Worm (Caenorhabditis elegans) whole organism, young adult: Measurements from ENCODE around the gene R11D1.7.

Experiments used
- B0019.2 ChIP-seq: fragments of 200-800 bp; sonication (Bioruptor generic); conservative IDR thresholded peaks from 2 replicates; pipeline ENCODE4 v1.3.6; 2022; ENCODE audit warnings: missing genetic modification reagents, missing genetic modification characterization, missing compliant biosample characterization
- B0035.1 ChIP-seq: sonication (generic microtip); optimal IDR thresholded peaks from 2 replicates; lab custom pipeline; 2016; ENCODE audit warnings: missing genetic modification characterization, mild to moderate bottlenecking, missing compliant biosample characterization, missing genotype, missing genetic modification reagents
- B0261.1 ChIP-seq: sonication (generic microtip); optimal IDR thresholded peaks from 2 replicates; lab custom pipeline; 2016; ENCODE audit warnings: mild to moderate bottlenecking, missing genetic modification characterization, moderate library complexity, missing compliant biosample characterization
- B0336.3 ChIP-seq: fragments of 200-800 bp; sonication (Bioruptor generic); IDR thresholded peaks from 2 replicates; pipeline ENCODE4 v1.3.6; 2022; ENCODE audit warnings: missing genetic modification characterization, missing compliant biosample characterization
- C17E4.6 ChIP-seq: fragments of 200-800 bp; sonication (Bioruptor generic); IDR thresholded peaks from 2 replicates; pipeline ENCODE4 v1.3.6; 2022; ENCODE audit warnings: missing genetic modification reagents, missing genetic modification characterization, missing compliant biosample characterization
- F22D6.2 ChIP-seq: sonication (generic microtip); optimal IDR thresholded peaks from 2 replicates; lab custom pipeline; 2016; ENCODE audit warnings: mild to moderate bottlenecking, missing genetic modification characterization, missing compliant biosample characterization
- F37B4.10 ChIP-seq: fragments of 200-800 bp; sonication (Bioruptor generic); IDR thresholded peaks from 2 replicates; pipeline ENCODE4 v1.3.6; 2022; ENCODE audit warnings: missing genetic modification characterization, missing compliant biosample characterization
- F52B5.7 ChIP-seq: sonication (generic microtip); optimal IDR thresholded peaks from 2 replicates; lab custom pipeline; 2016; ENCODE audit warnings: mild to moderate bottlenecking, missing genetic modification characterization, missing compliant biosample characterization
- K11D2.4 ChIP-seq: fragments of 200-800 bp; sonication (Bioruptor generic); IDR thresholded peaks from 2 replicates; pipeline ENCODE4 v1.3.6; 2022; ENCODE audit warnings: missing genetic modification reagents, missing genetic modification characterization, missing compliant biosample characterization
- K12H6.12 ChIP-seq: fragments of 200-800 bp; sonication (Bioruptor generic); optimal IDR thresholded peaks from 2 replicates; lab custom pipeline; 2018; ENCODE audit warnings: mild to moderate bottlenecking, missing genetic modification characterization, missing compliant biosample characterization
- Y53F4B.3 ChIP-seq: fragments of 200-800 bp; sonication (Bioruptor generic); IDR thresholded peaks from 2 replicates; pipeline ENCODE4 v1.3.6; 2022; ENCODE audit warnings: missing genetic modification reagents, missing genetic modification characterization, missing compliant biosample characterization
- ZK185.1 ChIP-seq: sonication (generic microtip); optimal IDR thresholded peaks from 2 replicates; lab custom pipeline; 2016; ENCODE audit warnings: mild to moderate bottlenecking, missing genetic modification characterization, missing compliant biosample characterization; ENCODE audit not compliant: poor library complexity, severe bottlenecking
- ama-1 ChIP-seq, 3 experiments: fragments of 150-350 bp in 1 of 3; sonication (generic microtip) in 2 of 3; optimal IDR thresholded peaks; 2 replicates each; lab custom pipeline; 2014 to 2018; ENCODE audit warnings: missing biosample characterization in 2 of 3, missing genetic modification characterization in 2 of 3, missing genetic modification reagents in 2 of 3
- aptf-3 ChIP-seq: fragments of 200-800 bp; sonication (Bioruptor generic); IDR thresholded peaks from 2 replicates; pipeline ENCODE4 v1.3.6; 2022; ENCODE audit warnings: missing genetic modification characterization, missing compliant biosample characterization
- athp-1 ChIP-seq: sonication (generic microtip); optimal IDR thresholded peaks from 2 replicates; lab custom pipeline; 2017; ENCODE audit warnings: mild to moderate bottlenecking, missing genetic modification characterization, missing compliant biosample characterization
- attf-3 ChIP-seq: fragments of 200-800 bp; sonication (Bioruptor generic); conservative IDR thresholded peaks from 2 replicates; pipeline ENCODE4 v1.3.6; 2022; ENCODE audit warnings: missing genetic modification reagents, missing genetic modification characterization, missing compliant biosample characterization
- cebp-1 ChIP-seq, 2 experiments: fragments of 200-800 bp in 1 of 2; sonication (Bioruptor generic) in 1 of 2; sonication (generic microtip) in 1 of 2; IDR thresholded peaks in 1 of 2; optimal IDR thresholded peaks in 1 of 2; 2 replicates each; pipeline versions ENCODE4 v1.3.6 to Lab custom; 2017 to 2022; ENCODE audit warnings: missing compliant biosample characterization in 2 of 2, missing genetic modification characterization in 2 of 2, mild to moderate bottlenecking in 1 of 2, missing genetic modification reagents in 1 of 2, moderate library complexity in 1 of 2
- die-1 ChIP-seq: sonication (generic microtip); optimal IDR thresholded peaks from 2 replicates; lab custom pipeline; 2016; ENCODE audit warnings: missing genotype, mild to moderate bottlenecking, missing genetic modification characterization, missing compliant biosample characterization
- ets-4 ChIP-seq: fragments of 200-800 bp; sonication (Bioruptor generic); optimal IDR thresholded peaks from 2 replicates; lab custom pipeline; 2018; ENCODE audit warnings: mild to moderate bottlenecking, missing genetic modification characterization, missing compliant biosample characterization
- fkh-3 ChIP-seq: sonication (generic microtip); optimal IDR thresholded peaks from 2 replicates; lab custom pipeline; 2016; ENCODE audit warnings: mild to moderate bottlenecking, missing genetic modification characterization, missing compliant biosample characterization
- gei-17 ChIP-seq: fragments of 200-800 bp; sonication (Bioruptor generic); optimal IDR thresholded peaks from 2 replicates; lab custom pipeline; 2018; ENCODE audit warnings: mild to moderate bottlenecking, missing genetic modification characterization, missing compliant biosample characterization
- lir-1 ChIP-seq: fragments of 200-800 bp; sonication (Bioruptor generic); conservative IDR thresholded peaks from 2 replicates; pipeline ENCODE4 v1.3.6; 2022; ENCODE audit warnings: missing genetic modification reagents, missing genetic modification characterization, missing compliant biosample characterization
- lsy-27 ChIP-seq: sonication (generic microtip); optimal IDR thresholded peaks from 2 replicates; lab custom pipeline; 2017; ENCODE audit warnings: missing genetic modification characterization, mild to moderate bottlenecking, missing compliant biosample characterization, antibody characterized with exemption, missing genotype, borderline replicate concordance; ENCODE audit not compliant: insufficient read depth
- madf-10 ChIP-seq: sonication (generic microtip); optimal IDR thresholded peaks from 2 replicates; lab custom pipeline; 2016; ENCODE audit warnings: mild to moderate bottlenecking, missing genetic modification characterization, missing compliant biosample characterization
- madf-3 ChIP-seq: fragments of 200-800 bp; sonication (Bioruptor generic); IDR thresholded peaks from 2 replicates; pipeline ENCODE4 v1.3.6; 2022; ENCODE audit warnings: missing genetic modification reagents, missing genetic modification characterization, missing compliant biosample characterization
- madf-8 ChIP-seq: fragments of 200-800 bp; sonication (Bioruptor generic); conservative IDR thresholded peaks from 2 replicates; pipeline ENCODE4 v1.3.6; 2022; ENCODE audit warnings: missing genetic modification reagents, missing genetic modification characterization, missing compliant biosample characterization
- mcd-1 ChIP-seq: fragments of 200-800 bp; sonication (Bioruptor generic); IDR thresholded peaks from 2 replicates; pipeline ENCODE4 v1.3.6; 2022; ENCODE audit warnings: missing genetic modification reagents, missing genetic modification characterization, missing compliant biosample characterization
- mel-28 ChIP-seq: sonication (generic microtip); optimal IDR thresholded peaks from 2 replicates; lab custom pipeline; 2016; ENCODE audit warnings: borderline replicate concordance, mild to moderate bottlenecking, missing genetic modification characterization, missing compliant biosample characterization
- nfya-2 ChIP-seq: fragments of 200-800 bp; sonication (Bioruptor generic); IDR thresholded peaks from 2 replicates; pipeline ENCODE4 v1.3.6; 2022; ENCODE audit warnings: missing genetic modification reagents, missing genetic modification characterization, missing compliant biosample characterization
- nhr-120 ChIP-seq: fragments of 200-800 bp; sonication (Bioruptor generic); IDR thresholded peaks from 2 replicates; pipeline ENCODE4 v1.3.6; 2022; ENCODE audit warnings: missing genetic modification characterization, missing compliant biosample characterization
- nhr-27 ChIP-seq: fragments of 200-800 bp; sonication (Bioruptor generic); optimal IDR thresholded peaks from 2 replicates; lab custom pipeline; 2018; ENCODE audit warnings: mild to moderate bottlenecking, missing genetic modification characterization, moderate library complexity, missing compliant biosample characterization
- nhr-80 ChIP-seq: sonication (generic microtip); optimal IDR thresholded peaks from 2 replicates; lab custom pipeline; 2016; ENCODE audit warnings: missing genetic modification characterization, missing compliant biosample characterization
- pbrm-1 ChIP-seq: fragments of 200-800 bp; sonication (Bioruptor generic); IDR thresholded peaks from 2 replicates; pipeline ENCODE4 v1.3.6; 2022; ENCODE audit warnings: missing genetic modification reagents, missing genetic modification characterization, missing compliant biosample characterization
- pha-4 ChIP-seq: fragments of 150-350 bp; sonication (generic microtip); optimal IDR thresholded peaks from 2 replicates; lab custom pipeline; 2014; ENCODE audit warnings: missing biosample characterization, missing genetic modification reagents, missing genetic modification characterization
- rpc-1 ChIP-seq, 2 experiments: fragments of 150-350 bp in 1 of 2; sonication (generic microtip) in 1 of 2; optimal IDR thresholded peaks; 2 replicates each; lab custom pipeline; 2014 to 2018; ENCODE audit warnings: missing biosample characterization in 1 of 2, missing genetic modification characterization in 1 of 2, missing genetic modification reagents in 1 of 2, missing genotype in 1 of 2
- sea-2 ChIP-seq: fragments of 200-800 bp; sonication (Bioruptor generic); IDR thresholded peaks from 2 replicates; pipeline ENCODE4 v1.3.6; 2022; ENCODE audit warnings: missing genetic modification characterization, missing compliant biosample characterization
- snpc-1.3 ChIP-seq: sonication (generic microtip); optimal IDR thresholded peaks from 2 replicates; lab custom pipeline; 2017; ENCODE audit warnings: missing genetic modification characterization, mild to moderate bottlenecking, missing compliant biosample characterization, antibody characterized with exemption, moderate library complexity, missing genotype, missing genetic modification reagents; ENCODE audit not compliant: insufficient read depth
- snpc-3.4 ChIP-seq: sonication (generic microtip); optimal IDR thresholded peaks from 2 replicates; lab custom pipeline; 2017; ENCODE audit warnings: missing genetic modification characterization, mild to moderate bottlenecking, missing compliant biosample characterization, antibody characterized with exemption, moderate library complexity, missing genotype, missing genetic modification reagents
- xnd-1 ChIP-seq: sonication (generic microtip); optimal IDR thresholded peaks from 2 replicates; lab custom pipeline; 2016; ENCODE audit warnings: missing genotype, missing genetic modification reagents, missing genetic modification characterization, missing compliant biosample characterization
- ztf-18 ChIP-seq: sonication (generic microtip); optimal IDR thresholded peaks from 2 replicates; lab custom pipeline; 2016; ENCODE audit warnings: missing genotype, mild to moderate bottlenecking, missing genetic modification characterization, missing compliant biosample characterization
- ztf-6 ChIP-seq: fragments of 200-800 bp; sonication (Bioruptor generic); IDR thresholded peaks from 2 replicates; pipeline ENCODE4 v1.3.6; 2022; ENCODE audit warnings: missing genetic modification reagents, missing genetic modification characterization, missing compliant biosample characterization

The R11D1.7 gene

ce11 chrV:12701613-12702012, 18.2 kb upstream of the R11D1.7 start:
- TF ChIP-seq lsy-27 (tag; lab: Kevin White, UChicago) (no peak), K12H6.12 (tag; lab: Kevin White, UChicago) (no peak), snpc-3.4 (tag; lab: Kevin White, UChicago) (no peak), xnd-1 (tag; lab: Kevin White, UChicago) (no peak), B0261.1 (tag; lab: Kevin White, UChicago) (no peak), athp-1 (tag; lab: Kevin White, UChicago) (no peak), ztf-18 (tag; lab: Kevin White, UChicago) (no peak), nhr-27 (no peak), mel-28 (no peak), ama-1 (optimal IDR thresholded peaks at IDR 0.05; lab: Kevin White, UChicago) (no peak), ama-1 (GFP tag; optimal IDR thresholded peaks at IDR 0.05; lab: Kevin White, UChicago) (no peak), fkh-3 (tag; lab: Kevin White, UChicago) (no peak), C17E4.6 (GFP tag; lab: Robert Waterston, UW) (no peak), F37B4.10 (no peak), sea-2 (GFP tag; lab: Robert Waterston, UW) (no peak), cebp-1 (GFP tag; IDR thresholded peaks at IDR 0.05; lab: Robert Waterston, UW) (no peak), cebp-1 (tag; optimal IDR thresholded peaks at IDR 0.05; lab: Kevin White, UChicago) (no peak), B0336.3 (GFP tag; lab: Robert Waterston, UW) (no peak)
- TF ChIP-seq, all 124 proteins: peak for 0

- TF ChIP-seq ets-4 (GFP tag; lab: Kevin White, UChicago) (no peak), F52B5.7 (tag; lab: Kevin White, UChicago) (no peak), nhr-27 (no peak), snpc-1.3 (tag; lab: Kevin White, UChicago) (no peak), madf-8 (GFP tag; lab: Robert Waterston, UW) (no peak), gei-17 (GFP tag; lab: Kevin White, UChicago) (no peak), ZK185.1 (tag; lab: Kevin White, UChicago) (no peak), B0019.2 (GFP tag; lab: Robert Waterston, UW) (no peak), die-1 (tag; lab: Kevin White, UChicago) (no peak), aptf-3 (GFP tag; lab: Robert Waterston, UW) (no peak), mcd-1 (GFP tag; lab: Robert Waterston, UW) (no peak), ztf-6 (no peak), pha-4 (tag; lab: Kevin White, UChicago) (no peak)
Observed at ce11 chrV:12704077-12704476, 15.7 kb upstream of the R11D1.7 start, which contains the start of gene R11D1.1. R11D1.1 (plus strand) TSS chrV:12704377.

ce11 chrV:12706511-12706910, 13.3 kb upstream of the R11D1.7 start:
- TF ChIP-seq F22D6.2 (tag; lab: Kevin White, UChicago): no peak
- no peak for TF ChIP-seq nfya-2 (GFP tag; lab: Robert Waterston, UW)
- TF ChIP-seq B0035.1 (tag; lab: Kevin White, UChicago): no peak
- no peak for TF ChIP-seq nhr-120 (GFP tag; lab: Robert Waterston, UW)
- TF ChIP-seq rpc-1 (optimal IDR thresholded peaks at IDR 0.05; lab: Kevin White, UChicago): no peak
- no peak for TF ChIP-seq rpc-1 (tag; optimal IDR thresholded peaks at IDR 0.05; lab: Kevin White, UChicago)
- no peak for TF ChIP-seq pha-4 (tag; lab: Kevin White, UChicago)
- TF ChIP-seq attf-3 (GFP tag; lab: Robert Waterston, UW): no peak
- no peak for TF ChIP-seq K11D2.4
- no peak for TF ChIP-seq madf-10 (tag; lab: Kevin White, UChicago)
- TF ChIP-seq B0019.2 (GFP tag; lab: Robert Waterston, UW): no peak
- no peak for TF ChIP-seq pbrm-1 (GFP tag; lab: Robert Waterston, UW)
- no peak for TF ChIP-seq nhr-80 (tag; lab: Kevin White, UChicago)
- no peak for TF ChIP-seq xnd-1 (tag; lab: Kevin White, UChicago)
- TF ChIP-seq lir-1 (GFP tag; lab: Robert Waterston, UW): no peak
- TF ChIP-seq madf-3 (GFP tag; lab: Robert Waterston, UW): no peak
- no peak for TF ChIP-seq aptf-3 (GFP tag; lab: Robert Waterston, UW)
- no peak for TF ChIP-seq Y53F4B.3 (GFP tag; lab: Robert Waterston, UW)
